Fruit fly (Drosophila melanogaster) whole organism, prepupa: ENCODE results near the gene Sema5c.

ENCODE experiments used
- Blimp-1 ChIP-seq: fragments of 200-800 bp; sonication (Bioruptor generic); optimal IDR thresholded peaks from 3 replicates; lab custom pipeline; 2017; ENCODE audit warnings: missing biosample characterization, missing genetic modification characterization, mild to moderate bottlenecking, moderate library complexity, missing genetic modification reagents
- CG10631 ChIP-seq: fragments of 200-800 bp; sonication (Bioruptor generic); optimal IDR thresholded peaks from 2 replicates; lab custom pipeline; 2016; ENCODE audit warnings: missing biosample characterization, missing genetic modification characterization
- CG10669 ChIP-seq: fragments of 200-800 bp; sonication (Bioruptor generic); optimal IDR thresholded peaks from 3 replicates; lab custom pipeline; 2018; ENCODE audit warnings: missing biosample characterization, mild to moderate bottlenecking, missing genetic modification characterization, moderate library complexity
- CG11294 ChIP-seq: fragments of 200-800 bp; sonication (Bioruptor generic); IDR thresholded peaks from 2 replicates; pipeline ENCODE4 v1.3.6; 2022; ENCODE audit warnings: missing biosample characterization, missing genetic modification characterization
- CG15336 ChIP-seq: fragments of 200-800 bp; sonication (Bioruptor generic); IDR thresholded peaks from 2 replicates; pipeline ENCODE4 v1.3.6; 2022; ENCODE audit warnings: missing biosample characterization, missing genetic modification characterization
- CG16779 ChIP-seq: fragments of 200-800 bp; sonication (Bioruptor generic); optimal IDR thresholded peaks from 3 replicates; lab custom pipeline; 2017; ENCODE audit warnings: missing biosample characterization, mild to moderate bottlenecking, missing genetic modification characterization
- CG3032 ChIP-seq: fragments of 200-800 bp; optimal IDR thresholded peaks from 2 replicates; lab custom pipeline; 2019; ENCODE audit warnings: missing biosample characterization, mild to moderate bottlenecking, missing genetic modification characterization, moderate library complexity
- CG31627 ChIP-seq: fragments of 200-800 bp; sonication (Bioruptor generic); optimal IDR thresholded peaks from 3 replicates; lab custom pipeline; 2016; ENCODE audit warnings: missing biosample characterization, missing genetic modification characterization
- CG32006 ChIP-seq: fragments of 200-800 bp; sonication (Bioruptor generic); optimal IDR thresholded peaks from 3 replicates; lab custom pipeline; 2017; ENCODE audit warnings: missing biosample characterization, mild to moderate bottlenecking, missing genetic modification characterization
- CG3919 ChIP-seq: fragments of 200-800 bp; sonication (Bioruptor generic); optimal IDR thresholded peaks from 3 replicates; lab custom pipeline; 2016; ENCODE audit warnings: missing biosample characterization, missing genetic modification characterization
- CG4318 ChIP-seq: fragments of 200-800 bp; sonication (Bioruptor generic); optimal IDR thresholded peaks from 3 replicates; lab custom pipeline; 2017; ENCODE audit warnings: missing biosample characterization, mild to moderate bottlenecking, missing genetic modification characterization
- CG6163 ChIP-seq: fragments of 200-800 bp; sonication (Bioruptor generic); IDR thresholded peaks from 3 replicates; pipeline ENCODE4 v1.3.6; 2022; ENCODE audit warnings: missing biosample characterization, missing genetic modification characterization
- CG6808 ChIP-seq: fragments of 200-800 bp; sonication (Bioruptor generic); optimal IDR thresholded peaks from 3 replicates; lab custom pipeline; 2017; ENCODE audit warnings: missing biosample characterization, missing genetic modification characterization, mild to moderate bottlenecking, moderate library complexity, missing genetic modification reagents
- CG6854 ChIP-seq: fragments of 200-800 bp; sonication (Bioruptor generic); optimal IDR thresholded peaks from 2 replicates; lab custom pipeline; 2017; ENCODE audit warnings: missing biosample characterization, mild to moderate bottlenecking, missing genetic modification characterization
- CG8119 ChIP-seq: fragments of 200-800 bp; sonication (Bioruptor generic); IDR thresholded peaks from 3 replicates; pipeline ENCODE4 v1.3.6; 2022; ENCODE audit warnings: missing biosample characterization, missing genetic modification characterization
- CG8319 ChIP-seq: fragments of 200-800 bp; sonication (Bioruptor generic); optimal IDR thresholded peaks from 3 replicates; lab custom pipeline; 2016; ENCODE audit warnings: missing biosample characterization, missing genetic modification characterization
- CG8632 ChIP-seq: fragments of 200-800 bp; sonication (Bioruptor generic); optimal IDR thresholded peaks from 3 replicates; lab custom pipeline; 2016; ENCODE audit warnings: missing biosample characterization, missing genetic modification characterization
- CG9139 ChIP-seq: fragments of 200-800 bp; sonication (Bioruptor generic); optimal IDR thresholded peaks from 3 replicates; lab custom pipeline; 2017; ENCODE audit warnings: missing biosample characterization, mild to moderate bottlenecking, missing genetic modification characterization
- Eip78C ChIP-seq: fragments of 200-800 bp; sonication (Bioruptor generic); peaks from one replicate; lab custom pipeline; 2016; ENCODE audit warnings: missing biosample characterization, missing genetic modification characterization
- Eip93F ChIP-seq: fragments of 200-800 bp; sonication (Bioruptor generic); optimal IDR thresholded peaks from 2 replicates; lab custom pipeline; 2016; ENCODE audit warnings: missing biosample characterization, mild to moderate bottlenecking, missing genetic modification characterization
- Ets96B ChIP-seq: fragments of 200-800 bp; optimal IDR thresholded peaks from 2 replicates; lab custom pipeline; 2019; ENCODE audit warnings: missing biosample characterization, mild to moderate bottlenecking, missing genetic modification characterization, moderate library complexity
- Gug ChIP-seq: fragments of 200-800 bp; sonication (Bioruptor generic); IDR thresholded peaks from 2 replicates; pipeline ENCODE4 v1.3.6; 2022; ENCODE audit warnings: missing biosample characterization, missing genetic modification characterization
- Lpt ChIP-seq: fragments of 200-800 bp; sonication (Bioruptor generic); optimal IDR thresholded peaks from 3 replicates; lab custom pipeline; 2016; ENCODE audit warnings: missing biosample characterization, missing genetic modification characterization
- Met ChIP-seq: fragments of 200-800 bp; sonication (Bioruptor generic); optimal IDR thresholded peaks from 3 replicates; lab custom pipeline; 2016; ENCODE audit warnings: missing biosample characterization, missing genetic modification characterization
- Sox14 ChIP-seq: fragments of 200-800 bp; sonication (Bioruptor generic); optimal IDR thresholded peaks from 3 replicates; lab custom pipeline; 2016; ENCODE audit warnings: missing biosample characterization, missing genetic modification characterization
- Sox15 ChIP-seq: fragments of 200-800 bp; sonication (Bioruptor generic); optimal IDR thresholded peaks from 3 replicates; lab custom pipeline; 2016; ENCODE audit warnings: missing biosample characterization, missing genetic modification characterization
- achi ChIP-seq: fragments of 200-800 bp; sonication (Bioruptor generic); optimal IDR thresholded peaks from 3 replicates; lab custom pipeline; 2016; ENCODE audit warnings: missing biosample characterization, missing genetic modification characterization
- acj6 ChIP-seq: fragments of 200-800 bp; sonication (Bioruptor generic); optimal IDR thresholded peaks from 3 replicates; lab custom pipeline; 2016; ENCODE audit warnings: missing biosample characterization, missing genetic modification characterization
- cyc ChIP-seq: fragments of 200-800 bp; sonication (Bioruptor generic); optimal IDR thresholded peaks from 3 replicates; lab custom pipeline; 2016; ENCODE audit warnings: missing biosample characterization, missing genetic modification characterization
- dac ChIP-seq: fragments of 200-800 bp; sonication (Bioruptor generic); optimal IDR thresholded peaks from 2 replicates; lab custom pipeline; 2017; ENCODE audit warnings: missing biosample characterization, mild to moderate bottlenecking, missing genetic modification characterization
- eg ChIP-seq: fragments of 200-800 bp; sonication (Bioruptor generic); IDR thresholded peaks from 3 replicates; pipeline ENCODE4 v1.3.6; 2022; ENCODE audit warnings: missing biosample characterization, missing genetic modification characterization
- esn ChIP-seq: fragments of 200-800 bp; sonication (Bioruptor generic); optimal IDR thresholded peaks from 2 replicates; lab custom pipeline; 2016; ENCODE audit warnings: missing biosample characterization, mild to moderate bottlenecking, missing genetic modification characterization, moderate library complexity
- fd59A ChIP-seq: fragments of 200-800 bp; sonication (Bioruptor generic); optimal IDR thresholded peaks from 2 replicates; lab custom pipeline; 2017; ENCODE audit warnings: missing biosample characterization, mild to moderate bottlenecking, missing genetic modification characterization, missing genetic modification reagents
- spab ChIP-seq: fragments of 200-800 bp; sonication (Bioruptor generic); optimal IDR thresholded peaks from 2 replicates; lab custom pipeline; 2017; ENCODE audit warnings: missing biosample characterization, mild to moderate bottlenecking, missing genetic modification characterization, missing genetic modification reagents
- ss ChIP-seq, 2 experiments: fragments of 200-800 bp; sonication (Bioruptor generic); optimal IDR thresholded peaks; 2 replicates in 1 of 2; 3 replicates in 1 of 2; lab custom pipeline; 2017 to 2018; ENCODE audit warnings: mild to moderate bottlenecking in 2 of 2, missing biosample characterization in 2 of 2, missing genetic modification characterization in 2 of 2, moderate library complexity in 1 of 2
- svp ChIP-seq: fragments of 200-800 bp; sonication (Bioruptor generic); peaks from one replicate; lab custom pipeline; 2016; ENCODE audit warnings: missing biosample characterization, missing genetic modification characterization
- topi ChIP-seq: fragments of 200-800 bp; sonication (Bioruptor generic); optimal IDR thresholded peaks from 3 replicates; lab custom pipeline; 2016; ENCODE audit warnings: missing biosample characterization, missing genetic modification characterization
- vri ChIP-seq: fragments of 200-800 bp; sonication (Bioruptor generic); optimal IDR thresholded peaks from 3 replicates; lab custom pipeline; 2016; ENCODE audit warnings: missing biosample characterization, mild to moderate bottlenecking, missing genetic modification characterization

Gene Sema5c

dm6 chr3L:12109045-12109632 lies 27.5 kb upstream of the Sema5c start (continued):
- no peak for TF ChIP-seq CG16779
- TF ChIP-seq vri (GFP tag; lab: Kevin White, UChicago), result no peak
- peak; percentile 9 for TF ChIP-seq CG8632
- no peak for TF ChIP-seq cyc (GFP tag; lab: Kevin White, UChicago)
- TF ChIP-seq CG3032 (tag; lab: Kevin White, UChicago), result peak; percentile 20
- TF ChIP-seq Gug, result peak; percentile 20; the same call in 1 of the 2 replicates
- peak; percentile 74 for TF ChIP-seq CG15336 (GFP tag; lab: Robert Waterston, UW)
- peak; percentile 54 for TF ChIP-seq CG4318 (GFP tag; lab: Kevin White, UChicago)
- no peak for TF ChIP-seq spab (GFP tag; lab: Kevin White, UChicago)
- TF ChIP-seq CG10631 (GFP tag; lab: Kevin White, UChicago), result peak; percentile 32
- no peak for TF ChIP-seq CG6808 (GFP tag; lab: Kevin White, UChicago)
- peak; percentile 22 for TF ChIP-seq CG6854 (GFP tag; lab: Kevin White, UChicago)
- no peak for TF ChIP-seq Lpt
- TF ChIP-seq CG3919 (GFP tag; lab: Kevin White, UChicago), result peak; percentile 31
- TF ChIP-seq achi (GFP tag; lab: Kevin White, UChicago), result peak; percentile 55
- no peak for TF ChIP-seq dac (GFP tag; lab: Kevin White, UChicago)
- no peak for TF ChIP-seq CG8319 (GFP tag; lab: Kevin White, UChicago)
- peak; percentile 83 for TF ChIP-seq Eip78C (GFP tag; lab: Kevin White, UChicago)
- TF ChIP-seq acj6, result peak; percentile 36
- peak; percentile 1 for TF ChIP-seq Ets96B (tag; lab: Kevin White, UChicago)
- TF ChIP-seq Blimp-1 (GFP tag; lab: Kevin White, UChicago), result no peak
- no peak for TF ChIP-seq Sox15 (GFP tag; lab: Kevin White, UChicago)
- TF ChIP-seq eg (GFP tag; lab: Robert Waterston, UW), result peak; percentile 73; the same call in 2 of the 3 replicates
- no peak for TF ChIP-seq Eip93F (GFP tag; lab: Kevin White, UChicago)
- no peak for TF ChIP-seq CG31627 (GFP tag; lab: Kevin White, UChicago)
- peak; percentile 7 for TF ChIP-seq CG10669 (GFP tag; lab: Kevin White, UChicago)
- no peak for TF ChIP-seq CG9139 (GFP tag; lab: Kevin White, UChicago)
- no peak for TF ChIP-seq fd59A (GFP tag; lab: Kevin White, UChicago)
- TF ChIP-seq Met, result no peak
- no peak for TF ChIP-seq Sox14
- TF ChIP-seq CG6163 (GFP tag; lab: Robert Waterston, UW), result peak; percentile 75
- no peak for TF ChIP-seq esn

- no peak for TF ChIP-seq CG16779
- TF ChIP-seq CG10669 (GFP tag; lab: Kevin White, UChicago), result peak; percentile 3
- no peak for TF ChIP-seq CG8632
- peak; percentile 68 for TF ChIP-seq CG8119 (GFP tag; lab: Robert Waterston, UW)
- TF ChIP-seq CG32006 (GFP tag; lab: Kevin White, UChicago), result peak; percentile 10
- TF ChIP-seq eg (GFP tag; lab: Robert Waterston, UW), result peak; percentile 37; the same call in 2 of the 3 replicates
- TF ChIP-seq CG10631 (GFP tag; lab: Kevin White, UChicago), result peak; percentile 0
- TF ChIP-seq Gug, result peak; percentile 29; the same call in 1 of the 2 replicates
- TF ChIP-seq CG6163 (GFP tag; lab: Robert Waterston, UW), result peak; percentile 40; the same call in 2 of the 3 replicates
- peak; percentile 40 for TF ChIP-seq topi (GFP tag; lab: Kevin White, UChicago)
- TF ChIP-seq CG11294, result no peak
- peak; percentile 23 for TF ChIP-seq esn
- peak; percentile 64 for TF ChIP-seq CG15336 (GFP tag; lab: Robert Waterston, UW)
- TF ChIP-seq ss (GFP tag; optimal IDR thresholded peaks at IDR 0.05; lab: Kevin White, UChicago), result no peak
- peak; percentile 82 for TF ChIP-seq Eip78C (GFP tag; lab: Kevin White, UChicago)
- TF ChIP-seq Met, result no peak
- TF ChIP-seq svp, result peak; percentile 70
Measured at dm6 chr3L:12108515-12108914, 26.9 kb upstream of the Sema5c start.
